Worm (Caenorhabditis elegans): ENCODE measurements around the gene C49H3.4.

C49H3.4 gene

ce11 chrIV:7902221-7902904 lies 12.7 kb upstream of the C49H3.4 start, which contains the start of gene arp-11:
TSS of gene arp-11 (minus strand) at chrIV:7902271.
- TF ChIP-seq unc-55 (GFP tag; optimal IDR thresholded peaks at IDR 0.05) (peak; percentile 36), tbx-7 (tag; optimal IDR thresholded peaks at IDR 0.05) (no peak), unc-42 (tag; optimal IDR thresholded peaks at IDR 0.05) (peak; percentile 10), ref-2 (tag; optimal IDR thresholded peaks at IDR 0.05) (no peak), nfya-1 (tag; optimal IDR thresholded peaks at IDR 0.05) (peak; percentile 38), ama-1 (optimal IDR thresholded peaks at IDR 0.05) (no peak), tbx-2 (tag; optimal IDR thresholded peaks at IDR 0.05) (peak; percentile 25), pag-3 (tag; optimal IDR thresholded peaks at IDR 0.05; ENCODE audit: borderline replicate concordance) (no peak), ceh-2 (tag; optimal IDR thresholded peaks at IDR 0.05) (no peak), unc-86 (tag; optimal IDR thresholded peaks at IDR 0.05) (no peak), ceh-22 (tag; optimal IDR thresholded peaks at IDR 0.05) (no peak), ceh-14 (tag; optimal IDR thresholded peaks at IDR 0.05) (no peak), dve-1 (tag; optimal IDR thresholded peaks at IDR 0.05) (no peak), T23F11.4 (GFP tag; optimal IDR thresholded peaks at IDR 0.05) (no peak), pros-1 (tag; optimal IDR thresholded peaks at IDR 0.05) (no peak), hlh-15 (tag; optimal IDR thresholded peaks at IDR 0.05) (no peak), F13H6.1 (tag; optimal IDR thresholded peaks at IDR 0.05) (no peak), elt-2 (tag; optimal IDR thresholded peaks at IDR 0.05) (peak; percentile 87), ceh-34 (tag; optimal IDR thresholded peaks at IDR 0.05) (no peak)

- TF ChIP-seq nfya-1 (tag; optimal IDR thresholded peaks at IDR 0.05) (peak; percentile 26), nhr-11 (tag; optimal IDR thresholded peaks at IDR 0.05) (no peak), fax-1 (tag; optimal IDR thresholded peaks at IDR 0.05) (no peak), lim-6 (tag; optimal IDR thresholded peaks at IDR 0.05) (no peak), hlh-30 (tag; optimal IDR thresholded peaks at IDR 0.05; ENCODE audit: insufficient read depth) (peak; percentile 44), unc-42 (tag; optimal IDR thresholded peaks at IDR 0.05) (peak; percentile 8), unc-55 (GFP tag; optimal IDR thresholded peaks at IDR 0.05) (peak; percentile 22), ceh-31 (tag; optimal IDR thresholded peaks at IDR 0.05) (peak; percentile 19), ceh-22 (tag; optimal IDR thresholded peaks at IDR 0.05) (peak; percentile 38)
Observed at ce11 chrIV:7903359-7903758, 11.7 kb upstream of the C49H3.4 start, which contains the start of gene C49H3.6. TSS of gene C49H3.6 (plus strand) at chrIV:7903738.

ce11 chrIV:7906643-7907042 lies 8.4 kb upstream of the C49H3.4 start:
- TF ChIP-seq unc-3 (GFP tag; conservative IDR thresholded peaks at IDR 0.05) (no peak), unc-3 (tag; optimal IDR thresholded peaks at IDR 0.05) (no peak), ceh-19 (GFP tag; optimal IDR thresholded peaks at IDR 0.05) (no peak), C08G9.2 (tag; optimal IDR thresholded peaks at IDR 0.05) (no peak), hlh-8 (tag; optimal IDR thresholded peaks at IDR 0.05) (no peak), ceh-18 (tag; optimal IDR thresholded peaks at IDR 0.05) (no peak), ceh-2 (tag; optimal IDR thresholded peaks at IDR 0.05) (no peak), rnt-1 (tag; optimal IDR thresholded peaks at IDR 0.05) (no peak), ceh-34 (tag; optimal IDR thresholded peaks at IDR 0.05) (no peak), syd-9 (tag; optimal IDR thresholded peaks at IDR 0.05) (no peak), ceh-31 (tag; optimal IDR thresholded peaks at IDR 0.05) (no peak), fax-1 (tag; optimal IDR thresholded peaks at IDR 0.05) (no peak), ama-1 (optimal IDR thresholded peaks at IDR 0.05) (no peak), elt-2 (tag; optimal IDR thresholded peaks at IDR 0.05) (no peak), tbx-2 (tag; optimal IDR thresholded peaks at IDR 0.05) (no peak)

- TF ChIP-seq unc-55 (GFP tag; optimal IDR thresholded peaks at IDR 0.05) (no peak), elt-2 (tag; optimal IDR thresholded peaks at IDR 0.05) (no peak), gmeb-2 (tag; optimal IDR thresholded peaks at IDR 0.05) (no peak), nfya-1 (tag; optimal IDR thresholded peaks at IDR 0.05) (peak; percentile 9), pat-9 (tag; optimal IDR thresholded peaks at IDR 0.05) (no peak), hlh-13 (GFP tag; optimal IDR thresholded peaks at IDR 0.05) (no peak), fkh-10 (GFP tag; optimal IDR thresholded peaks at IDR 0.05) (no peak), hlh-30 (tag; optimal IDR thresholded peaks at IDR 0.05; ENCODE audit: insufficient read depth) (peak; percentile 68), zip-5 (tag; optimal IDR thresholded peaks at IDR 0.05) (no peak), ceh-14 (tag; optimal IDR thresholded peaks at IDR 0.05) (no peak), ceh-45 (GFP tag; IDR thresholded peaks at IDR 0.05) (no peak), hlh-6 (tag; optimal IDR thresholded peaks at IDR 0.05) (no peak), ceh-19 (GFP tag; optimal IDR thresholded peaks at IDR 0.05) (no peak), pha-2 (tag; optimal IDR thresholded peaks at IDR 0.05) (no peak), unc-3 (GFP tag; conservative IDR thresholded peaks at IDR 0.05) (no peak), unc-3 (tag; optimal IDR thresholded peaks at IDR 0.05) (no peak), tbx-7 (tag; optimal IDR thresholded peaks at IDR 0.05) (no peak), ahr-1 (tag; optimal IDR thresholded peaks at IDR 0.05) (no peak), ceh-48 (tag; optimal IDR thresholded peaks at IDR 0.05) (peak; percentile 71), hlh-8 (tag; optimal IDR thresholded peaks at IDR 0.05) (no peak), dve-1 (tag; optimal IDR thresholded peaks at IDR 0.05) (no peak), lin-11 (tag; optimal IDR thresholded peaks at IDR 0.05) (no peak), C08G9.2 (tag; optimal IDR thresholded peaks at IDR 0.05) (no peak), lim-6 (tag; optimal IDR thresholded peaks at IDR 0.05) (no peak)
Observed at ce11 chrIV:7909455-7910141, 5.5 kb upstream of the C49H3.4 start.
